Fruit fly (Drosophila melanogaster): Measurements from ENCODE around the gene CG34426.

Gene CG34426

DNA sequence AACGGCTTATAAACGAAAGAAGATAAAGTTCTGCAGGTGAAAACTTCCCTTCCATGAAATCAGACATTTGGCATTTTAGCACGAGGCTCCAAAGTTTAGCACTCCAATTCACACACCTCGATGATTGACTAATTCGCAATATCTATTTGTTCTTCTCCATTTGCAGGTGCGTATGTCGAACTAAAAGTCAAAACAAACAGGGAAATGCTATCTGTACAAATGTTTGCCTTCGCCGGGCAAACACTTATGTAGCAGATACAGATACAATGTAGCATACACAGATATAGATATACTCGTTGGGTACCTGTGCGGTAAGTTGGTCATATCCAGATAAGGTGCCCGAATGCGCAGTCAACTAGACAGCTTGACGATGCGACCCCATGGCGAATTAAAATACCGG is 32.6 kb downstream of the CG34426 start:
- TF ChIP-seq CG1529 (GFP tag; optimal IDR thresholded peaks at IDR 0.05): peak; percentile 18
- TF ChIP-seq CG16863 (GFP tag; optimal IDR thresholded peaks at IDR 0.05): no peak
- TF ChIP-seq Dfd (GFP tag; optimal IDR thresholded peaks at IDR 0.05): no peak
- TF ChIP-seq zen (tag; optimal IDR thresholded peaks at IDR 0.05): no peak
- TF ChIP-seq CG33213 (GFP tag; optimal IDR thresholded peaks at IDR 0.05): peak; percentile 25
- 0 out of 3 replicates have a peak, but pooled peaks have one; percentile 30 for TF ChIP-seq zfh1 (GFP tag; IDR thresholded peaks at IDR 0.05)
- TF ChIP-seq Xrp1 (GFP tag; IDR thresholded peaks at IDR 0.05): peak; percentile 46
- no peak for TF ChIP-seq scrt (GFP tag; optimal IDR thresholded peaks at IDR 0.05)
- peak; percentile 1 for TF ChIP-seq crc (GFP tag; optimal IDR thresholded peaks at IDR 0.05)
- no peak for TF ChIP-seq D19B (GFP tag; optimal IDR thresholded peaks at IDR 0.05)
- peak; percentile 6 for TF ChIP-seq CG8290 (GFP tag; optimal IDR thresholded peaks at IDR 0.05)
- TF ChIP-seq CG8290 (tag; optimal IDR thresholded peaks at IDR 0.05): peak; percentile 28 to 75
- peak; percentile 15 for TF ChIP-seq CG6254 (GFP tag; optimal IDR thresholded peaks at IDR 0.05)
- TF ChIP-seq Side (GFP tag; optimal IDR thresholded peaks at IDR 0.05): no peak
- no peak for TF ChIP-seq ind (GFP tag; optimal IDR thresholded peaks at IDR 0.05)
- peak; percentile 55 for TF ChIP-seq fd102C (GFP tag; optimal IDR thresholded peaks at IDR 0.05)
- peak; percentile 7 for TF ChIP-seq Sox100B (GFP tag; optimal IDR thresholded peaks at IDR 0.05)
- no peak for TF ChIP-seq lmd (GFP tag; IDR thresholded peaks at IDR 0.05)
- TF ChIP-seq CG10209 (GFP tag; optimal IDR thresholded peaks at IDR 0.05): peak; percentile 41
- no peak for TF ChIP-seq B-H2 (GFP tag; optimal IDR thresholded peaks at IDR 0.05)
- TF ChIP-seq unc-4 (GFP tag; IDR thresholded peaks at IDR 0.05; ENCODE audit: partially characterized antibody): no peak
- 0 out of 2 replicates have a peak, but pooled peaks have one; percentile 17 for TF ChIP-seq NFAT (GFP tag; IDR thresholded peaks at IDR 0.05)
- 0 out of 3 replicates have a peak, but pooled peaks have one; percentile 54 for TF ChIP-seq CG11456 (GFP tag; IDR thresholded peaks at IDR 0.05)
- TF ChIP-seq ems (GFP tag; optimal IDR thresholded peaks at IDR 0.05): no peak
- TF ChIP-seq CG12942 (GFP tag; optimal IDR thresholded peaks at IDR 0.05): no peak
- peak; percentile 30 for TF ChIP-seq odd (GFP tag; optimal IDR thresholded peaks at IDR 0.05)
- TF ChIP-seq caup (GFP tag; optimal IDR thresholded peaks at IDR 0.05; ENCODE audit: severe bottlenecking): peak; percentile 46
- TF ChIP-seq ato (GFP tag; IDR thresholded peaks at IDR 0.05; ENCODE audit: partially characterized antibody): no peak
- no peak for TF ChIP-seq Dad (GFP tag; optimal IDR thresholded peaks at IDR 0.05)
- peak; percentile 41 for TF ChIP-seq CG2678 (tag; optimal IDR thresholded peaks at IDR 0.05)
- TF ChIP-seq CG10366 (GFP tag; IDR thresholded peaks at IDR 0.05): no peak; the same call in 1 of the 2 replicates
- TF ChIP-seq fd3F (GFP tag; optimal IDR thresholded peaks at IDR 0.05): no peak
- TF ChIP-seq Nf-YA (GFP tag; IDR thresholded peaks at IDR 0.05): no peak
- no peak for TF ChIP-seq slbo (GFP tag; IDR thresholded peaks at IDR 0.05)
- peak; percentile 22 for TF ChIP-seq CG18599 (GFP tag; optimal IDR thresholded peaks at IDR 0.05)
- TF ChIP-seq Scr (GFP tag; IDR thresholded peaks at IDR 0.05; ENCODE audit: partially characterized antibody): no peak
- TF ChIP-seq Lpt (GFP tag; optimal IDR thresholded peaks at IDR 0.05): no peak
- peak; percentile 31 for TF ChIP-seq CG18262 (tag; optimal IDR thresholded peaks at IDR 0.05)
- TF ChIP-seq trem (tag; optimal IDR thresholded peaks at IDR 0.05): peak; percentile 2
- no peak for TF ChIP-seq CG8944 (GFP tag; optimal IDR thresholded peaks at IDR 0.05)
- TF ChIP-seq Jarid2 (GFP tag; optimal IDR thresholded peaks at IDR 0.05): no peak
- TF ChIP-seq HmgZ (tag; optimal IDR thresholded peaks at IDR 0.05): no peak
- TF ChIP-seq CG2120 (GFP tag; optimal IDR thresholded peaks at IDR 0.05): no peak
- no peak for TF ChIP-seq CG10321 (GFP tag; IDR thresholded peaks at IDR 0.05)
- TF ChIP-seq Gsc (GFP tag; IDR thresholded peaks at IDR 0.05): no peak
- peak; percentile 5; the same call in 1 of the 2 replicates for TF ChIP-seq onecut (GFP tag; IDR thresholded peaks at IDR 0.05)
- peak; percentile 16 for TF ChIP-seq CG31365 (tag; optimal IDR thresholded peaks at IDR 0.05)
- peak; percentile 36 for TF ChIP-seq CG15011 (GFP tag; optimal IDR thresholded peaks at IDR 0.05)
- peak; percentile 61 for TF ChIP-seq CG12219 (GFP tag; optimal IDR thresholded peaks at IDR 0.05)
- peak; percentile 39 for TF ChIP-seq CG1233 (GFP tag; optimal IDR thresholded peaks at IDR 0.05)
- peak; percentile 70 for TF ChIP-seq CG6813 (GFP tag; optimal IDR thresholded peaks at IDR 0.05)

Measured in whole organism, embryonic.